Fruit fly (Drosophila melanogaster): ENCODE data around the gene Fer2LCH.

DNA sequence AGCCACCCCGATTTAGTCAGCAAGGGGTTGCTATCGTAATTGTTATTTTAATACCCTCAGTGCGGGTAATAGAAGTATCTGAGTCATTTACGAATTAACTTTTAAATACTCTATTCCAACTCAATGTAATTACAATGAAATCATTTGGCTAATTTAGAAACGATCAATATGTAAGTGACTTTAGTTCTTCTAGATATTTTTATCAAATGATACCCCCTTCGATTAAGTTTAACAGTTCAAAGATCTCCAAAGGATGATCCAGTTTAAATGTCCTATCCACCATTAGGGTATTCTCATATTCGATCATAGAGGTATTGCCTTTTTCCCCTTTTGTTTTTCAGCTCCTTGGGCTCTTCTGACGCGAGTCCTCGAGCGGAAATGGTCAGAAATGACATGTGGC, 6.3 kb downstream of the Fer2LCH start:
- no peak for TF ChIP-seq vri (GFP tag; optimal IDR thresholded peaks at IDR 0.05)
- no peak for TF ChIP-seq CG9139 (GFP tag; optimal IDR thresholded peaks at IDR 0.05)
- TF ChIP-seq CG4318 (GFP tag; optimal IDR thresholded peaks at IDR 0.05): no peak
- TF ChIP-seq svp (GFP tag): no peak
- TF ChIP-seq acj6 (GFP tag; optimal IDR thresholded peaks at IDR 0.05): no peak
- no peak for TF ChIP-seq CG6854 (GFP tag; optimal IDR thresholded peaks at IDR 0.05)
- no peak for TF ChIP-seq Sox102F (GFP tag; optimal IDR thresholded peaks at IDR 0.05)
- TF ChIP-seq CG8632 (GFP tag; optimal IDR thresholded peaks at IDR 0.05): no peak

All from whole organism, prepupa.